Worm (Caenorhabditis elegans): ENCODE measurements around the gene folt-1.

The folt-1 gene

DNA sequence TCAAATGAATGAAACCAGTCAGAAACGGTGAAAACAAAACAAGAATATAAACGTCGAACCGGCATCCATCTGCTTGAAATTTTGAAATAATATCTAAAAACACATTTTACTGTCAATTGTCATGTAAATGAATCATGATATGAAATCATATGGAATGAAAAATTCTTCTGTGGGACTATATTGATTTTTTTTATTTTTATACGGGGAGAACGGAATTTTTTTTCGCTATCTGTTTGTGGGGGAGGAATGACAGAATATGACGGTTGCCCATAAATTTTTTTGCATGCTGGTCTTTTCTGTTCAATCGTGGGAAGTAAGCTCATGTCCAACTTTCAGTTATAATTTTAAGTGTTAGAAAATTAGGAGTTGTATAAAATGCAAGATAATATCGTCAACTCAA is 3.4 kb downstream of the folt-1 start, which contains the start of gene C06H2.7:
C06H2.7 (minus strand) TSS at position 101 of the 400 bp plus-strand sequence.
- TF ChIP-seq unc-55 (GFP tag; optimal IDR thresholded peaks at IDR 0.05): no peak
- no peak for TF ChIP-seq mab-5 (tag; optimal IDR thresholded peaks at IDR 0.05)
- no peak for TF ChIP-seq nhr-129 (tag; optimal IDR thresholded peaks at IDR 0.05)
- TF ChIP-seq C34F6.9 (tag; optimal IDR thresholded peaks at IDR 0.05): no peak
- no peak for TF ChIP-seq unc-62 (GFP tag; optimal IDR thresholded peaks at IDR 0.05)
- no peak for TF ChIP-seq blmp-1 (tag; optimal IDR thresholded peaks at IDR 0.05; ENCODE audit: insufficient read depth)
- no peak for TF ChIP-seq nhr-10 (tag; optimal IDR thresholded peaks at IDR 0.05)
- no peak for TF ChIP-seq ztf-4 (tag; optimal IDR thresholded peaks at IDR 0.05)

ce11 chrV:11146958-11147779 is 5.9 kb downstream of the folt-1 start, which contains the start of the genes T19C4.24 and nlp-33:
T19C4.24 (minus strand) TSS chrV:11147008.
nlp-33 (plus strand) TSS chrV:11147346.
- peak; percentile 28 for TF ChIP-seq blmp-1 (tag; optimal IDR thresholded peaks at IDR 0.05; ENCODE audit: insufficient read depth)
- peak; percentile 87 for TF ChIP-seq nhr-25 (tag; optimal IDR thresholded peaks at IDR 0.05)
- TF ChIP-seq sma-9 (GFP tag; optimal IDR thresholded peaks at IDR 0.05): peak; percentile 37
- no peak for TF ChIP-seq sma-9 (tag; optimal IDR thresholded peaks at IDR 0.05)
- TF ChIP-seq zag-1 (tag; optimal IDR thresholded peaks at IDR 0.05): no peak
- peak; percentile 94 for TF ChIP-seq ama-1 (optimal IDR thresholded peaks at IDR 0.05)
- TF ChIP-seq sma-3 (GFP tag; optimal IDR thresholded peaks at IDR 0.05): peak; percentile 72
- no peak for TF ChIP-seq ztf-11 (tag; optimal IDR thresholded peaks at IDR 0.05)
- TF ChIP-seq elt-3 (tag; optimal IDR thresholded peaks at IDR 0.05): no peak
- peak; percentile 4 for TF ChIP-seq crh-2 (tag; optimal IDR thresholded peaks at IDR 0.05)

ce11 chrV:11147780-11148144 is 6.5 kb downstream of the folt-1 start:
- TF ChIP-seq ztf-4 (tag; optimal IDR thresholded peaks at IDR 0.05) (no peak), elt-1 (tag; optimal IDR thresholded peaks at IDR 0.05) (no peak), lin-39 (tag; optimal IDR thresholded peaks at IDR 0.05) (no peak), nhr-25 (tag; optimal IDR thresholded peaks at IDR 0.05) (peak; percentile 74), elt-3 (tag; optimal IDR thresholded peaks at IDR 0.05) (no peak), mdl-1 (tag; optimal IDR thresholded peaks at IDR 0.05) (no peak), F13H6.1 (tag; optimal IDR thresholded peaks at IDR 0.05) (no peak), nhr-21 (tag; optimal IDR thresholded peaks at IDR 0.05) (peak; percentile 84), nhr-77 (tag; optimal IDR thresholded peaks at IDR 0.05) (no peak), R02D3.7 (tag; optimal IDR thresholded peaks at IDR 0.05) (no peak), Y55F3AM.14 (GFP tag; optimal IDR thresholded peaks at IDR 0.05) (no peak), nhr-237 (tag; optimal IDR thresholded peaks at IDR 0.05) (no peak), lin-13 (GFP tag; optimal IDR thresholded peaks at IDR 0.05) (peak; percentile 14), sma-3 (GFP tag; optimal IDR thresholded peaks at IDR 0.05) (peak; percentile 62), sma-9 (GFP tag; optimal IDR thresholded peaks at IDR 0.05) (no peak), sma-9 (tag; optimal IDR thresholded peaks at IDR 0.05) (no peak), mbf-1 (tag; optimal IDR thresholded peaks at IDR 0.05) (no peak)

ce11 chrV:11148971-11149370 is 7.7 kb downstream of the folt-1 start:
- TF ChIP-seq egl-27 (tag; optimal IDR thresholded peaks at IDR 0.05) (no peak), nhr-10 (tag; optimal IDR thresholded peaks at IDR 0.05) (no peak), elt-3 (tag; optimal IDR thresholded peaks at IDR 0.05) (no peak), nhr-6 (tag; optimal IDR thresholded peaks at IDR 0.05) (no peak), nhr-25 (tag; optimal IDR thresholded peaks at IDR 0.05) (peak; percentile 4), gmeb-1 (tag; optimal IDR thresholded peaks at IDR 0.05) (no peak)

- no peak for TF ChIP-seq crh-2 (tag; optimal IDR thresholded peaks at IDR 0.05)
Measured at ce11 chrV:11149405-11149804, 8.1 kb downstream of the folt-1 start, which contains the start of gene T19C4.1. T19C4.1 (plus strand) TSS chrV:11149705.

- TF ChIP-seq ztf-1 (GFP tag; conservative IDR thresholded peaks at IDR 0.05) (no peak), aly-2 (tag; optimal IDR thresholded peaks at IDR 0.05) (no peak), peb-1 (tag; optimal IDR thresholded peaks at IDR 0.05) (no peak), elt-1 (tag; optimal IDR thresholded peaks at IDR 0.05) (no peak), nhr-21 (tag; optimal IDR thresholded peaks at IDR 0.05) (no peak), ceh-82 (tag; optimal IDR thresholded peaks at IDR 0.05) (no peak)
Measured at ce11 chrV:11152333-11152732, 11.1 kb downstream of the folt-1 start, which contains the start of gene srg-39. srg-39 (minus strand) TSS chrV:11152433.
